Worm (Caenorhabditis elegans): Measurements from ENCODE around the gene Y42A5A.1.

The Y42A5A.1 gene

DNA sequence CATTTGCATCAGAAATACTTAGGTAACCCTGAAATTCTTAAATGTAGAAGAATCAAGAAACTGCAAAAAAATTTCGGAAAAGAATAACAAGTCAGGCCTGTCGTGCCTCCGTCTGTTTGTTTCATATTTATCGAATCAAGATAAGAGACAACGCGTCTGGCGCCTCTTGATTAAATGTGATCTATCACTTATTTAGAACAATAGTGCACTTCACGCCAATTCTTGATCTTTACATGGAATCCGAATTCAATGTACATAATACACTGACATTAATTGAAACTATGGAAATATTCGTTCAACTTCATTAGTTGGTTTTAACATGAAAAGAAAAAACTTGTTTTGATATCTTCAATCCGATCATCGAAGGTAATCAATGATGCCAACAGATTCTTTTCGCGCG lies 34.7 kb downstream of the Y42A5A.1 start, which contains the start of gene mboa-2:
Gene mboa-2 (minus strand): TSS at position 28 of the 400 bp plus-strand sequence.
- TF ChIP-seq mep-1 (tag; optimal IDR thresholded peaks at IDR 0.05), result no peak
- no peak for TF ChIP-seq elt-1 (tag; optimal IDR thresholded peaks at IDR 0.05; ENCODE audit: borderline replicate concordance, insufficient read depth)
- no peak for TF ChIP-seq cnd-1 (tag; optimal IDR thresholded peaks at IDR 0.05)
- no peak for TF ChIP-seq ham-2 (GFP tag; optimal IDR thresholded peaks at IDR 0.05)
- no peak for TF ChIP-seq drap-1 (GFP tag; optimal IDR thresholded peaks at IDR 0.05)
- TF ChIP-seq lin-32 (GFP tag; optimal IDR thresholded peaks at IDR 0.05), result no peak
- TF ChIP-seq lsy-2 (tag; optimal IDR thresholded peaks at IDR 0.05), result no peak
- no peak for TF ChIP-seq mls-2 (tag; optimal IDR thresholded peaks at IDR 0.05)
- no peak for TF ChIP-seq ztf-11 (tag; optimal IDR thresholded peaks at IDR 0.05)
- no peak for TF ChIP-seq nhr-2 (tag; optimal IDR thresholded peaks at IDR 0.05)
- no peak for TF ChIP-seq pha-4 (tag; optimal IDR thresholded peaks at IDR 0.05)

ce11 chrV:11123817-11124337 lies 36.1 kb downstream of the Y42A5A.1 start, which contains the start of the genes atp-5 and lmtr-3:
atp-5 (minus strand) TSS chrV:11123867.
lmtr-3 (plus strand) TSS chrV:11124186.
- TF ChIP-seq hlh-1 (tag; optimal IDR thresholded peaks at IDR 0.05), result peak; percentile 8
- TF ChIP-seq nhr-28 (tag; optimal IDR thresholded peaks at IDR 0.05), result no peak
- TF ChIP-seq sptf-1 (tag; optimal IDR thresholded peaks at IDR 0.05), result peak; percentile 12
- TF ChIP-seq mep-1 (tag; optimal IDR thresholded peaks at IDR 0.05), result peak; percentile 48
- peak; percentile 15 for TF ChIP-seq ceh-39 (tag; optimal IDR thresholded peaks at IDR 0.05)
- TF ChIP-seq lsy-2 (tag; optimal IDR thresholded peaks at IDR 0.05), result peak; percentile 33

- TF ChIP-seq blmp-1 (tag; optimal IDR thresholded peaks at IDR 0.05) (no peak), nhr-12 (tag; optimal IDR thresholded peaks at IDR 0.05) (no peak), ham-2 (GFP tag; optimal IDR thresholded peaks at IDR 0.05) (no peak), hlh-1 (tag; optimal IDR thresholded peaks at IDR 0.05) (no peak), nhr-28 (tag; optimal IDR thresholded peaks at IDR 0.05) (no peak), lin-13 (tag; optimal IDR thresholded peaks at IDR 0.05) (no peak)
Observed at ce11 chrV:11124922-11125321, 37.2 kb downstream of the Y42A5A.1 start, which contains the start of gene C06H2.2. C06H2.2 (plus strand) TSS chrV:11125222.

ce11 chrV:11127197-11127596 lies 39.4 kb downstream of the Y42A5A.1 start, which contains the start of gene jmjd-5:
jmjd-5 (plus strand) TSS chrV:11127497.
- no peak for TF ChIP-seq sem-2 (GFP tag; optimal IDR thresholded peaks at IDR 0.05)
- no peak for TF ChIP-seq nhr-237 (tag; optimal IDR thresholded peaks at IDR 0.05)
- no peak for TF ChIP-seq drap-1 (GFP tag; optimal IDR thresholded peaks at IDR 0.05)

DNA sequence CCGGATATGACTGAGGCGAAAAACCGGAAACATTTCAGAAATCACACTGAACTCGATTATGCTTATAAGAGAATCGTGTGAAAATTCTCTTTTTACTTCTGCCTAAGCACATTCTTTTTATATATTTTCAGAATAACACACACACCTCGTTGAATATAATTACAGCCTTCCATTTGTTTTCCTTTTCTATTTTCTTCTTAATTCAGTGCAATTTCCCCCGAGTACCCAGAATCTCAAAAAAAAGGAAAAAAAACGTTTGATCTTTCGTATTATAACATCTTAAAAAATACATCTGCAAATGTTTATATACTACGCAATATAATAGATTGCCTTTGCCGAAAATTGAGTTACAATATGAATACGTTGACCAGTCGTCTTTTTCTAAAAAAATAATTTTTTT lies 44.1 kb downstream of the Y42A5A.1 start:
- TF ChIP-seq hlh-1 (tag; optimal IDR thresholded peaks at IDR 0.05), result no peak
- no peak for TF ChIP-seq pha-4 (tag; optimal IDR thresholded peaks at IDR 0.05)
- TF ChIP-seq nhr-2 (tag; optimal IDR thresholded peaks at IDR 0.05), result no peak
- no peak for TF ChIP-seq ceh-43 (GFP tag; optimal IDR thresholded peaks at IDR 0.05)
- no peak for TF ChIP-seq elt-3 (tag; optimal IDR thresholded peaks at IDR 0.05)
- TF ChIP-seq bed-3 (GFP tag; optimal IDR thresholded peaks at IDR 0.05), result no peak
- no peak for TF ChIP-seq nhr-28 (tag; optimal IDR thresholded peaks at IDR 0.05)
- no peak for TF ChIP-seq ceh-83 (GFP tag; optimal IDR thresholded peaks at IDR 0.05)
- TF ChIP-seq unc-120 (tag; optimal IDR thresholded peaks at IDR 0.05; ENCODE audit: poor library complexity, severe bottlenecking), result no peak
- no peak for TF ChIP-seq ceh-39 (tag; optimal IDR thresholded peaks at IDR 0.05)
- no peak for TF ChIP-seq ces-1 (GFP tag; optimal IDR thresholded peaks at IDR 0.05)
- TF ChIP-seq mep-1 (tag; optimal IDR thresholded peaks at IDR 0.05), result no peak
- no peak for TF ChIP-seq lin-13 (tag; optimal IDR thresholded peaks at IDR 0.05)
- no peak for TF ChIP-seq flh-1 (GFP tag; optimal IDR thresholded peaks at IDR 0.05)
- no peak for TF ChIP-seq nhr-76 (tag; optimal IDR thresholded peaks at IDR 0.05)
- no peak for TF ChIP-seq sem-2 (GFP tag; optimal IDR thresholded peaks at IDR 0.05)
- TF ChIP-seq blmp-1 (tag; optimal IDR thresholded peaks at IDR 0.05), result no peak
- no peak for TF ChIP-seq unc-62 (GFP tag; optimal IDR thresholded peaks at IDR 0.05)

DNA sequence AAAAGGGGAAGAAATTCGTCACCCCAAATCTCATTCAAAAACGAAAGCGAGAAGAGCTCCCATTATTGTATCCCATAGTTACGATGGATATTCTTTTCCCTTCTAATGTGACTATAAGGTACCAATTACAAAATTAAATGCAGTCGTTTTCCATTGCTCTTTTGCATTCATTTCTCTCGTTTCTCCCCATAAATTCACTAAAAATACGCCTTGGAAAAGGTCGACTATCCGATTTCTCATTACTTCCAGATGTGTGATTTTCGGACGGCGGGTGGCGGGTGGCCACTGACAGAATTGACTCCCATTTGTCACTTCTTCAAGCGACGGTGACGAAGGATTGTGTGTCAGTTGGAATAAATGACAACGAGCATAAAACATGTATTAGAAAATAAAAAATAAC lies 45.8 kb downstream of the Y42A5A.1 start:
- TF ChIP-seq unc-39 (tag; optimal IDR thresholded peaks at IDR 0.05) (no peak), mls-2 (tag; optimal IDR thresholded peaks at IDR 0.05) (no peak), mep-1 (tag; optimal IDR thresholded peaks at IDR 0.05) (no peak), unc-120 (tag; optimal IDR thresholded peaks at IDR 0.05; ENCODE audit: poor library complexity, severe bottlenecking) (no peak), drap-1 (GFP tag; optimal IDR thresholded peaks at IDR 0.05) (no peak), ceh-39 (tag; optimal IDR thresholded peaks at IDR 0.05) (no peak), sptf-1 (tag; optimal IDR thresholded peaks at IDR 0.05) (no peak), M03D4.4 (tag; optimal IDR thresholded peaks at IDR 0.05) (no peak), nhr-12 (tag; optimal IDR thresholded peaks at IDR 0.05) (no peak), ztf-11 (tag; optimal IDR thresholded peaks at IDR 0.05) (no peak), mab-5 (tag; optimal IDR thresholded peaks at IDR 0.05) (no peak), nhr-237 (tag; optimal IDR thresholded peaks at IDR 0.05) (no peak), lin-13 (tag; optimal IDR thresholded peaks at IDR 0.05) (no peak), nhr-2 (tag; optimal IDR thresholded peaks at IDR 0.05) (no peak), cnd-1 (tag; optimal IDR thresholded peaks at IDR 0.05) (no peak), ceh-43 (GFP tag; optimal IDR thresholded peaks at IDR 0.05) (no peak), nhr-76 (tag; optimal IDR thresholded peaks at IDR 0.05) (no peak), flh-1 (GFP tag; optimal IDR thresholded peaks at IDR 0.05) (no peak), unc-62 (GFP tag; optimal IDR thresholded peaks at IDR 0.05) (no peak), lin-32 (GFP tag; optimal IDR thresholded peaks at IDR 0.05) (no peak)
